Worm (Caenorhabditis elegans): ENCODE data around the gene gcy-4.

ce11 chrII:10279561-10279960, 29.1 kb downstream of the gcy-4 start, which contains the start of gene ZK971.1:
- TF ChIP-seq ztf-11 (tag; optimal IDR thresholded peaks at IDR 0.05), result no peak
- TF ChIP-seq mab-5 (tag; optimal IDR thresholded peaks at IDR 0.05), result no peak
- no peak for TF ChIP-seq mls-2 (tag; optimal IDR thresholded peaks at IDR 0.05)
- TF ChIP-seq pha-4 (tag; optimal IDR thresholded peaks at IDR 0.05), result no peak
- TF ChIP-seq flh-1 (GFP tag; optimal IDR thresholded peaks at IDR 0.05), result no peak
- TF ChIP-seq unc-62 (GFP tag; optimal IDR thresholded peaks at IDR 0.05), result no peak
- TF ChIP-seq tbx-8 (GFP tag; optimal IDR thresholded peaks at IDR 0.05), result no peak
- TF ChIP-seq ceh-83 (GFP tag; optimal IDR thresholded peaks at IDR 0.05), result no peak

Measured in whole organism, mixed stage, embryonic.